Fruit fly (Drosophila melanogaster) whole organism, embryonic: ENCODE measurements around the gene sff.

Experiments used
- Adf1 ChIP-seq: fragments of 200-800 bp; sonication (Bioruptor generic); IDR thresholded peaks from 2 replicates; pipeline ENCODE4 v1.3.6; 2022; ENCODE audit warnings: missing biosample characterization, missing genetic modification characterization
- Awh ChIP-seq: fragments of 200-800 bp; sonication (Bioruptor generic); IDR thresholded peaks from 2 replicates; pipeline ENCODE4, ENCODE4 v1.3.6; 2022; ENCODE audit warnings: missing biosample characterization, missing genetic modification characterization
- B-H2 ChIP-seq: fragments of 200-800 bp; sonication (Bioruptor generic); optimal IDR thresholded peaks from 2 replicates; lab custom pipeline; 2018; ENCODE audit warnings: missing biosample characterization, mild to moderate bottlenecking, missing genetic modification characterization
- CG12299 ChIP-seq: fragments of 200-800 bp; sonication (Bioruptor generic); optimal IDR thresholded peaks from 2 replicates; lab custom pipeline; 2018; ENCODE audit warnings: missing biosample characterization, mild to moderate bottlenecking, missing genetic modification characterization
- CG14965 ChIP-seq: fragments of 200-800 bp; sonication (Bioruptor generic); optimal IDR thresholded peaks from 2 replicates; lab custom pipeline; 2016; ENCODE audit warnings: missing biosample characterization, missing genetic modification characterization, borderline replicate concordance
- CG18619 ChIP-seq: fragments of 200-800 bp; sonication (Bioruptor generic); optimal IDR thresholded peaks from 3 replicates; lab custom pipeline; 2017; ENCODE audit warnings: missing biosample characterization, mild to moderate bottlenecking, missing genetic modification characterization
- CG2678 ChIP-seq: fragments of 200-800 bp; sonication (Bioruptor generic); optimal IDR thresholded peaks from 3 replicates; lab custom pipeline; 2019; ENCODE audit warnings: missing biosample characterization, mild to moderate bottlenecking, missing genetic modification characterization, moderate library complexity
- CG31365 ChIP-seq: fragments of 200-800 bp; sonication (Bioruptor generic); optimal IDR thresholded peaks from 2 replicates; lab custom pipeline; 2018; ENCODE audit warnings: missing biosample characterization, mild to moderate bottlenecking, missing genetic modification characterization
- CG32767 ChIP-seq: fragments of 200-800 bp; sonication (Bioruptor generic); IDR thresholded peaks from 2 replicates; pipeline ENCODE4 v1.3.6; 2022; ENCODE audit warnings: missing biosample characterization, missing genetic modification characterization
- CG4328 ChIP-seq: fragments of 200-800 bp; sonication (Bioruptor generic); optimal IDR thresholded peaks from 3 replicates; lab custom pipeline; 2017; ENCODE audit warnings: missing biosample characterization, missing genetic modification reagents, missing genetic modification characterization
- CG4707 ChIP-seq: fragments of 200-800 bp; sonication (Bioruptor generic); optimal IDR thresholded peaks from 2 replicates; lab custom pipeline; 2018; ENCODE audit warnings: missing biosample characterization, mild to moderate bottlenecking, missing genetic modification characterization, moderate library complexity
- CG5180 ChIP-seq: fragments of 200-800 bp; sonication (Bioruptor generic); optimal IDR thresholded peaks from 3 replicates; lab custom pipeline; 2017; ENCODE audit warnings: missing biosample characterization, missing genetic modification characterization, mild to moderate bottlenecking, moderate library complexity, missing genetic modification reagents
- CG8478 ChIP-seq: fragments of >200 bp; optimal IDR thresholded peaks from 2 replicates; lab custom pipeline; 2018
- CG9932 ChIP-seq: fragments of 200-800 bp; sonication (Bioruptor generic); IDR thresholded peaks from 2 replicates; pipeline ENCODE4 v1.3.6; 2022; ENCODE audit warnings: missing biosample characterization, missing genetic modification characterization
- CkIIα-i1 ChIP-seq: fragments of 200-800 bp; sonication (Bioruptor generic); IDR thresholded peaks from 2 replicates; pipeline ENCODE4 v1.3.6; 2022; ENCODE audit warnings: missing biosample characterization, missing genetic modification characterization
- Dip3 ChIP-seq: fragments of 200-800 bp; sonication (Bioruptor generic); optimal IDR thresholded peaks from 3 replicates; lab custom pipeline; 2016; ENCODE audit warnings: missing biosample characterization, missing genetic modification characterization
- Doc2 ChIP-seq: fragments of 200-800 bp; sonication (Bioruptor generic); IDR thresholded peaks from 2 replicates; pipeline ENCODE4 v1.3.6; 2022; ENCODE audit warnings: missing biosample characterization, missing genetic modification characterization
- Dref ChIP-seq: fragments of 200-800 bp; sonication (Bioruptor generic); IDR thresholded peaks from 2 replicates; pipeline ENCODE4 v1.3.6; 2022; ENCODE audit warnings: missing biosample characterization, missing genetic modification characterization
- Drgx ChIP-seq: fragments of 200-800 bp; sonication (Bioruptor generic); IDR thresholded peaks from 2 replicates; pipeline ENCODE4 v1.3.6; 2022; ENCODE audit warnings: missing biosample characterization, missing genetic modification characterization
- H2.0 ChIP-seq: fragments of 200-800 bp; sonication (Bioruptor generic); IDR thresholded peaks from 2 replicates; pipeline ENCODE4 v1.3.6; 2022; ENCODE audit warnings: missing biosample characterization, missing genetic modification characterization
- HLHmδ ChIP-seq: fragments of 200-800 bp; sonication (Bioruptor generic); optimal IDR thresholded peaks from 2 replicates; lab custom pipeline; 2018; ENCODE audit warnings: missing biosample characterization, mild to moderate bottlenecking, missing genetic modification characterization, moderate library complexity
- Hr39 ChIP-seq: fragments of >200 bp; optimal IDR thresholded peaks from 2 replicates; lab custom pipeline; 2017
- Hr51 ChIP-seq, 2 experiments: fragments of 200-800 bp; sonication (Bioruptor generic); optimal IDR thresholded peaks; 2 replicates in 1 of 2; 3 replicates in 1 of 2; lab custom pipeline; 2016 to 2018; ENCODE audit warnings: missing biosample characterization in 2 of 2, missing genetic modification characterization in 2 of 2, mild to moderate bottlenecking in 1 of 2, moderate library complexity in 1 of 2
- MBD-R2 ChIP-seq: fragments of 200-800 bp; sonication (Bioruptor generic); IDR thresholded peaks from 2 replicates; pipeline ENCODE4 v1.3.6; 2022; ENCODE audit warnings: missing biosample characterization, missing genetic modification characterization
- Oli ChIP-seq: fragments of 200-800 bp; sonication (Bioruptor generic); optimal IDR thresholded peaks from 2 replicates; lab custom pipeline; 2018; ENCODE audit warnings: missing biosample characterization, mild to moderate bottlenecking, missing genetic modification characterization, moderate library complexity
- Rx ChIP-seq: fragments of 200-800 bp; sonication (Bioruptor generic); IDR thresholded peaks from 2 replicates; pipeline ENCODE4 v1.3.6; 2022; ENCODE audit warnings: missing biosample characterization, missing genetic modification characterization
- Sry-β ChIP-seq: fragments of 200-800 bp; sonication (Bioruptor generic); optimal IDR thresholded peaks from 2 replicates; lab custom pipeline; 2018; ENCODE audit warnings: missing biosample characterization, mild to moderate bottlenecking, missing genetic modification characterization, moderate library complexity
- ac ChIP-seq: fragments of 200-800 bp; sonication (Bioruptor generic); optimal IDR thresholded peaks from 3 replicates; lab custom pipeline; 2017; ENCODE audit warnings: missing biosample characterization, mild to moderate bottlenecking, missing genetic modification characterization
- az2 ChIP-seq: fragments of 200-800 bp; sonication (Bioruptor generic); optimal IDR thresholded peaks from 3 replicates; lab custom pipeline; 2016; ENCODE audit warnings: missing biosample characterization, missing genetic modification characterization
- bbx ChIP-seq: fragments of 200-800 bp; sonication (Bioruptor generic); IDR thresholded peaks from 2 replicates; pipeline ENCODE4 v1.3.6; 2022; ENCODE audit warnings: missing biosample characterization, missing genetic modification characterization; ENCODE audit not compliant: partially characterized antibody
- bigmax ChIP-seq: fragments of 200-800 bp; sonication (Bioruptor generic); optimal IDR thresholded peaks from 2 replicates; lab custom pipeline; 2018; ENCODE audit warnings: missing biosample characterization, mild to moderate bottlenecking, missing genetic modification characterization
- bowl ChIP-seq: fragments of 200-800 bp; sonication (Bioruptor generic); IDR thresholded peaks from 2 replicates; pipeline ENCODE4 v1.3.6; 2022; ENCODE audit warnings: missing biosample characterization, missing genetic modification characterization
- cg ChIP-seq: fragments of 200-800 bp; sonication (Bioruptor generic); optimal IDR thresholded peaks from 3 replicates; lab custom pipeline; 2019; ENCODE audit warnings: missing biosample characterization, mild to moderate bottlenecking, missing genetic modification characterization, moderate library complexity
- cwo ChIP-seq: fragments of 200-800 bp; sonication (Bioruptor generic); optimal IDR thresholded peaks from 3 replicates; lab custom pipeline; 2017; ENCODE audit warnings: missing biosample characterization, missing genetic modification characterization, mild to moderate bottlenecking, moderate library complexity, missing genetic modification reagents
- disco-r ChIP-seq: fragments of 200-800 bp; sonication (Bioruptor generic); optimal IDR thresholded peaks from 2 replicates; lab custom pipeline; 2016; ENCODE audit warnings: missing biosample characterization, missing genetic modification characterization
- esg ChIP-seq: fragments of 200-800 bp; sonication (Bioruptor generic); conservative IDR thresholded peaks from 2 replicates; pipeline ENCODE4 v1.3.6; 2022; ENCODE audit warnings: missing biosample characterization, missing genetic modification characterization
- fd96Cb ChIP-seq: fragments of 200-800 bp; sonication (Bioruptor generic); optimal IDR thresholded peaks from 2 replicates; lab custom pipeline; 2018; ENCODE audit warnings: missing biosample characterization, mild to moderate bottlenecking, missing genetic modification characterization, moderate library complexity
- gro ChIP-seq: fragments of 200-800 bp; sonication (Bioruptor generic); optimal IDR thresholded peaks from 2 replicates; lab custom pipeline; 2016; ENCODE audit warnings: missing biosample characterization, missing genetic modification characterization
- ind ChIP-seq: fragments of 200-800 bp; sonication (Bioruptor generic); optimal IDR thresholded peaks from 3 replicates; lab custom pipeline; 2016; ENCODE audit warnings: missing biosample characterization, missing genetic modification characterization
- kah ChIP-seq: fragments of 200-800 bp; sonication (Bioruptor generic); optimal IDR thresholded peaks from 2 replicates; lab custom pipeline; 2018; ENCODE audit warnings: missing biosample characterization, mild to moderate bottlenecking, missing genetic modification characterization
- ken ChIP-seq: fragments of 200-800 bp; sonication (Bioruptor generic); IDR thresholded peaks from 3 replicates; pipeline ENCODE4 v1.3.6; 2022; ENCODE audit warnings: missing biosample characterization, missing genetic modification characterization
- knrl ChIP-seq: fragments of 200-800 bp; sonication (Bioruptor generic); IDR thresholded peaks from 3 replicates; pipeline ENCODE4 v1.3.6; 2022; ENCODE audit warnings: missing biosample characterization, missing genetic modification characterization; ENCODE audit not compliant: partially characterized antibody
- maf-S ChIP-seq: fragments of 200-800 bp; sonication (Bioruptor generic); optimal IDR thresholded peaks from 2 replicates; lab custom pipeline; 2016; ENCODE audit warnings: missing biosample characterization, missing genetic modification characterization
- nerfin-1 ChIP-seq: fragments of 200-800 bp; sonication (Bioruptor generic); optimal IDR thresholded peaks from 3 replicates; lab custom pipeline; 2019; ENCODE audit warnings: missing biosample characterization, mild to moderate bottlenecking, missing genetic modification characterization, moderate library complexity
- nom ChIP-seq: fragments of 200-800 bp; sonication (Bioruptor generic); optimal IDR thresholded peaks from 2 replicates; lab custom pipeline; 2017; ENCODE audit warnings: missing biosample characterization, missing genetic modification characterization, mild to moderate bottlenecking, moderate library complexity, missing genetic modification reagents
- pita ChIP-seq: fragments of 200-800 bp; sonication (Bioruptor generic); optimal IDR thresholded peaks from 2 replicates; lab custom pipeline; 2017; ENCODE audit warnings: missing biosample characterization, mild to moderate bottlenecking, missing genetic modification characterization
- pros ChIP-seq: fragments of 200-800 bp; sonication (Bioruptor generic); optimal IDR thresholded peaks from 3 replicates; lab custom pipeline; 2019; ENCODE audit warnings: missing biosample characterization, mild to moderate bottlenecking, missing genetic modification characterization, moderate library complexity
- ranshi ChIP-seq: fragments of 200-800 bp; sonication (Bioruptor generic); IDR thresholded peaks from 2 replicates; pipeline ENCODE4 v1.3.6; 2022; ENCODE audit warnings: missing biosample characterization, missing genetic modification characterization
- sr ChIP-seq: fragments of 200-800 bp; sonication (Bioruptor generic); IDR thresholded peaks from 3 replicates; pipeline ENCODE4 v1.3.6; 2022; ENCODE audit warnings: missing biosample characterization, missing genetic modification characterization
- tll ChIP-seq, 2 experiments: fragments of 200-800 bp in 1 of 2; fragments of >200 bp in 1 of 2; sonication (Bioruptor generic) in 1 of 2; optimal IDR thresholded peaks; 2 replicates each; lab custom pipeline; 2017 to 2019; ENCODE audit warnings: missing biosample characterization in 2 of 2, missing genetic modification characterization in 2 of 2, mild to moderate bottlenecking in 1 of 2, moderate library complexity in 1 of 2
- trh ChIP-seq: fragments of 200-800 bp; sonication (Bioruptor generic); optimal IDR thresholded peaks from 2 replicates; lab custom pipeline; 2016; ENCODE audit warnings: missing biosample characterization, missing genetic modification characterization
- vnd ChIP-seq: fragments of 200-800 bp; sonication (Bioruptor generic); IDR thresholded peaks from 3 replicates; pipeline ENCODE4 v1.3.6; 2022; ENCODE audit warnings: missing biosample characterization, missing genetic modification characterization; ENCODE audit not compliant: partially characterized antibody

Gene sff

DNA sequence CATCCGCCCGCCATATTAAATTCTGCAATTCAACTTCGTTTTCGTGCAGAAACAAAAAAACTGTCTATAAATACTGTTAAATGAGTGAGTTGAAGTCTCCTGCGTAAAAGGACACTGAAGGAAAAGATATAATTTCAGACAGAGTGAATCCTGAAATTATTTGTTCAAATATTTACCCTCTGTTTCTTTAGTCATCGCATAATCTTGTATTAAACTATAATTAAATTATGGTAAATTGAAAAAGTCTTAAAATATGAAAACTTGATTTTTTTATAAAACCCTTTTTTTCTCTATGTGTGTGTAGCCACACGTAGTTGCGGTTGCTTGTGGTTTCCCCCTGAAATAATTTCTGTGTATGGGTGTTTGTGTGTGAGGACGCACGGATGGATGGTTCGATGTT is 1.3 kb downstream of the sff start (continued):
- TF ChIP-seq HLHmδ (GFP tag; lab: Kevin White, UChicago) (no peak), ranshi (GFP tag; lab: Robert Waterston, UW) (peak; percentile 19; the same call in 1 of the 2 replicates), H2.0 (GFP tag; lab: Robert Waterston, UW) (no peak), nom (no peak), Sry-β (GFP tag; lab: Kevin White, UChicago) (no peak), Adf1 (GFP tag; lab: Robert Waterston, UW) (no peak), pita (no peak), bbx (GFP tag; lab: Robert Waterston, UW) (no peak), Doc2 (no peak), Rx (GFP tag; lab: Robert Waterston, UW) (no peak), B-H2 (GFP tag; lab: Kevin White, UChicago) (no peak), CG8478 (lab: Kevin White, UChicago) (no peak), fd96Cb (no peak), cwo (peak; percentile 31), bigmax (GFP tag; lab: Kevin White, UChicago) (no peak), CG18619 (GFP tag; lab: Kevin White, UChicago) (peak; percentile 16), Oli (peak; percentile 42), ken (GFP tag; lab: Robert Waterston, UW) (no peak), nerfin-1 (peak; percentile 14), az2 (GFP tag; lab: Kevin White, UChicago) (peak; percentile 28), CG4328 (GFP tag; lab: Kevin White, UChicago) (no peak), bowl (GFP tag; lab: Robert Waterston, UW) (no peak), pros (GFP tag; lab: Kevin White, UChicago) (no peak), gro (GFP tag; lab: Kevin White, UChicago) (peak; percentile 13), CG31365 (tag; lab: Kevin White, UChicago) (no peak), Awh (GFP tag; lab: Robert Waterston, UW) (no peak), Hr51 (GFP tag; optimal IDR thresholded peaks at IDR 0.05; lab: Kevin White, UChicago) (peak in 1 of 2 experiments; percentile 61), knrl (GFP tag; lab: Robert Waterston, UW) (no peak), sr (no peak), MBD-R2 (GFP tag; lab: Robert Waterston, UW) (no peak), cg (GFP tag; lab: Kevin White, UChicago) (no peak), tll (GFP tag; optimal IDR thresholded peaks at IDR 0.05; lab: Kevin White, UChicago) (no peak), ac (no peak), disco-r (GFP tag; lab: Kevin White, UChicago) (no peak), CkIIα-i1 (no peak), CG14965 (no peak), CG2678 (peak; percentile 72), CG9932 (GFP tag; lab: Robert Waterston, UW) (no peak; the same call in 1 of the 2 replicates), CG12299 (tag; lab: Kevin White, UChicago) (peak; percentile 31), esg (GFP tag; lab: Robert Waterston, UW) (no peak), CG5180 (no peak), trh (no peak), CG32767 (0 out of 2 replicates have a peak, but pooled peaks have one; percentile 19), kah (GFP tag; lab: Kevin White, UChicago) (no peak), vnd (GFP tag; lab: Robert Waterston, UW) (no peak), ind (GFP tag; lab: Kevin White, UChicago) (peak; percentile 21), Dip3 (GFP tag; lab: Kevin White, UChicago) (no peak), Dref (GFP tag; lab: Robert Waterston, UW) (no peak), Drgx (GFP tag; lab: Robert Waterston, UW) (no peak), Hr39 (lab: Kevin White, UChicago) (no peak), maf-S (no peak), CG4707 (GFP tag; lab: Kevin White, UChicago) (no peak)
